Fruit fly (Drosophila melanogaster): ENCODE measurements around the gene Atac1.

The Atac1 gene

DNA sequence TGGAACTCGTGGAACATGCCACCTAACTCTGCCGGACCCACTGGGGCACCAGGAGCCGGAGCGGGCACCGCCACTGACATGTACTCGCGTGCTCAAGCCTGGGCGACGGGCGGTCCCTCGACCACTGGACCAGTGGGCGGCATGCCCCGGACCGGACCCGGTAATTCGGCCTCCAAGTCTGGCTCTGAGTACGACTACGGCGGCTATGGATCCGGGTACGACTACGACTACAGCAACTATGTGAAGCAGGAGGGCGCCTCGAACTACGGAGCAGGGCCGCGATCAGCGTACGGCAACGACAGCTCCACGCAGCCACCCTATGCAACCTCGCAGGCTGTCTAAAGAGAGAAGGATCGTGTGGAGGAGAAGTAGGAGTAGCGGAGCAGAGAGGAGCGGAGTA is 35.0 kb downstream of the Atac1 start (continued):
- peak; percentile 75 for TF ChIP-seq Med (GFP tag)
- no peak for TF ChIP-seq lmd (GFP tag; IDR thresholded peaks at IDR 0.05)
- no peak for TF ChIP-seq tio (GFP tag; optimal IDR thresholded peaks at IDR 0.05)
- no peak for TF ChIP-seq Sin3A (optimal IDR thresholded peaks at IDR 0.05)

dm6 chr2L:6922091-6922753 is 37.9 kb downstream of the Atac1 start:
- peak; percentile 52 for TF ChIP-seq CG12155 (GFP tag; optimal IDR thresholded peaks at IDR 0.05)
- peak; percentile 61 for TF ChIP-seq CG12769 (tag; optimal IDR thresholded peaks at IDR 0.05)
- TF ChIP-seq CG2129 (GFP tag; IDR thresholded peaks at IDR 0.05; ENCODE audit: partially characterized antibody) = no peak
- TF ChIP-seq Hmx (GFP tag; optimal IDR thresholded peaks at IDR 0.05) = no peak
- peak; percentile 72 for TF ChIP-seq ap (GFP tag; IDR thresholded peaks at IDR 0.05)
- TF ChIP-seq Doc3 (GFP tag; IDR thresholded peaks at IDR 0.05; ENCODE audit: partially characterized antibody) = no peak
- TF ChIP-seq Asciz (GFP tag; optimal IDR thresholded peaks at IDR 0.05) = peak; percentile 78
- no peak for TF ChIP-seq abd-A (tag; optimal IDR thresholded peaks at IDR 0.05)
- no peak for TF ChIP-seq lov (optimal IDR thresholded peaks at IDR 0.05)
- peak; percentile 69; the same call in 1 of the 3 replicates for TF ChIP-seq lov (GFP tag; IDR thresholded peaks at IDR 0.05)
- TF ChIP-seq Ets97D (GFP tag; optimal IDR thresholded peaks at IDR 0.05) = peak; percentile 34
- TF ChIP-seq CG18599 (GFP tag; optimal IDR thresholded peaks at IDR 0.05) = no peak
- peak; percentile 84; the same call in 1 of the 2 replicates for TF ChIP-seq CG14014 (GFP tag; IDR thresholded peaks at IDR 0.05)
- TF ChIP-seq CG7839 (tag; optimal IDR thresholded peaks at IDR 0.05) = no peak
- TF ChIP-seq cwo (GFP tag; optimal IDR thresholded peaks at IDR 0.05) = peak; percentile 35
- TF ChIP-seq CG10209 (GFP tag; optimal IDR thresholded peaks at IDR 0.05) = no peak
- TF ChIP-seq Nf-YC (tag; optimal IDR thresholded peaks at IDR 0.05) = no peak
- TF ChIP-seq gsb-n (tag; optimal IDR thresholded peaks at IDR 0.05) = peak; percentile 63
- TF ChIP-seq maf-S (GFP tag; optimal IDR thresholded peaks at IDR 0.05) = peak; percentile 57
- no peak for TF ChIP-seq stwl (tag; optimal IDR thresholded peaks at IDR 0.05)
- peak; percentile 47; the same call in 1 of the 2 replicates for TF ChIP-seq wor (GFP tag; IDR thresholded peaks at IDR 0.05)
- no peak for TF ChIP-seq MESR4 (GFP tag; optimal IDR thresholded peaks at IDR 0.05)
- no peak for TF ChIP-seq CkIIα-i1 (GFP tag; IDR thresholded peaks at IDR 0.05)
- no peak for TF ChIP-seq jing (GFP tag; optimal IDR thresholded peaks at IDR 0.05)
- TF ChIP-seq B-H1 (GFP tag; IDR thresholded peaks at IDR 0.05) = no peak; the same call in 2 of the 3 replicates
- peak; percentile 38 for TF ChIP-seq corto (GFP tag; optimal IDR thresholded peaks at IDR 0.05)
- TF ChIP-seq HLH3B (GFP tag; IDR thresholded peaks at IDR 0.05) = peak; percentile 81; the same call in 1 of the 2 replicates
- TF ChIP-seq fd64A (GFP tag; optimal IDR thresholded peaks at IDR 0.05) = no peak
- no peak for TF ChIP-seq slou (GFP tag; optimal IDR thresholded peaks at IDR 0.05)
- peak; percentile 66 for TF ChIP-seq dmrt11E (tag; optimal IDR thresholded peaks at IDR 0.05)
- peak; percentile 57 for TF ChIP-seq CG10147 (GFP tag; optimal IDR thresholded peaks at IDR 0.05)
- TF ChIP-seq CG15269 (tag; optimal IDR thresholded peaks at IDR 0.05) = no peak
- TF ChIP-seq org-1 (GFP tag; optimal IDR thresholded peaks at IDR 0.05) = peak; percentile 48
- peak; percentile 70 for TF ChIP-seq CG8924 (tag; optimal IDR thresholded peaks at IDR 0.05)
- TF ChIP-seq ro (GFP tag; IDR thresholded peaks at IDR 0.05) = no peak
- no peak for TF ChIP-seq CG15479 (GFP tag; optimal IDR thresholded peaks at IDR 0.05)
- no peak for TF ChIP-seq mld (GFP tag; IDR thresholded peaks at IDR 0.05; ENCODE audit: partially characterized antibody)
- TF ChIP-seq gt (GFP tag; IDR thresholded peaks at IDR 0.05) = no peak; the same call in 1 of the 2 replicates
- TF ChIP-seq mirr (GFP tag; optimal IDR thresholded peaks at IDR 0.05) = no peak
- TF ChIP-seq ftz-f1 (GFP tag; optimal IDR thresholded peaks at IDR 0.05) = no peak
- no peak for TF ChIP-seq CG17612 (GFP tag; IDR thresholded peaks at IDR 0.05)
- no peak for TF ChIP-seq tna (GFP tag; IDR thresholded peaks at IDR 0.05; ENCODE audit: partially characterized antibody)
- peak; percentile 49 for TF ChIP-seq nom (GFP tag; optimal IDR thresholded peaks at IDR 0.05)
- no peak for TF ChIP-seq Dll (GFP tag; IDR thresholded peaks at IDR 0.05; ENCODE audit: partially characterized antibody)
